Fruit fly (Drosophila melanogaster) whole organism, prepupa: ENCODE results near the gene CG43075.

Source experiments
- CG11902 ChIP-seq: fragments of 200-800 bp; sonication (Bioruptor generic); optimal IDR thresholded peaks from 3 replicates; lab custom pipeline; 2016; ENCODE audit warnings: missing biosample characterization, missing genetic modification characterization
- CG1621 ChIP-seq: fragments of 200-800 bp; sonication (Bioruptor generic); optimal IDR thresholded peaks from 3 replicates; lab custom pipeline; 2018; ENCODE audit warnings: missing biosample characterization, mild to moderate bottlenecking, missing genetic modification characterization
- CG6276 ChIP-seq: fragments of 200-800 bp; sonication (Bioruptor generic); optimal IDR thresholded peaks from 2 replicates; lab custom pipeline; 2017; ENCODE audit warnings: missing biosample characterization, mild to moderate bottlenecking, missing genetic modification characterization
- Eip93F ChIP-seq: fragments of 200-800 bp; sonication (Bioruptor generic); optimal IDR thresholded peaks from 2 replicates; lab custom pipeline; 2016; ENCODE audit warnings: missing biosample characterization, mild to moderate bottlenecking, missing genetic modification characterization
- OdsH ChIP-seq: fragments of 200-800 bp; sonication (Bioruptor generic); optimal IDR thresholded peaks from 3 replicates; lab custom pipeline; 2016; ENCODE audit warnings: missing biosample characterization, missing genetic modification characterization
- Sox102F ChIP-seq: fragments of 200-800 bp; sonication (Bioruptor generic); optimal IDR thresholded peaks from 2 replicates; lab custom pipeline; 2016; ENCODE audit warnings: missing biosample characterization, mild to moderate bottlenecking, missing genetic modification characterization
- pdm3 ChIP-seq: fragments of 200-800 bp; sonication (Bioruptor generic); optimal IDR thresholded peaks from 3 replicates; lab custom pipeline; 2016; ENCODE audit warnings: missing biosample characterization, missing genetic modification characterization
- topi ChIP-seq: fragments of 200-800 bp; sonication (Bioruptor generic); optimal IDR thresholded peaks from 3 replicates; lab custom pipeline; 2016; ENCODE audit warnings: missing biosample characterization, missing genetic modification characterization

DNA sequence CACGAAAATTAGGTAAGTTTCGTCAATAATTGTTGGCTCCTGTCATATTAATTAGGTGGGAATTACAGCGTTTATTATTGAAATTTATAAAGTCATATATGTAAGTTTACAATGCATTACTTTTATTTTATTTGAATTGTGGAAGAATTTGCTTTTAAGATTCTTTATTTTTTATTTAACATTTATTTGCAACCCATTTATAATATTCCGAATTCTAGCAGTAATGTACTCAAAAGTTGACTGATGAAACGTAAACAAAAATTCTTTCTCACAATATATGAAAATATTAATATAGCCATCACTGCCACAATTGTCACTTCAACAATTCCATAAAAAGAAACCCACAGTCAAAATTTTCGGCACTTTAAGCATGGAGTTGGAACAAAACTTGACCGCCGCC, 10.9 kb downstream of the CG43075 start, which contains the start of gene CG5662:
- TF ChIP-seq Eip93F (GFP tag; lab: Kevin White, UChicago) (no peak), OdsH (no peak), topi (GFP tag; lab: Kevin White, UChicago) (no peak), CG1621 (no peak), Sox102F (no peak), CG6276 (no peak), pdm3 (GFP tag; lab: Kevin White, UChicago) (no peak), CG11902 (GFP tag; lab: Kevin White, UChicago) (no peak)
